Worm (Caenorhabditis elegans) whole organism, midembryonic: ENCODE results near the gene aptf-4.

Source experiments
- T22C8.4 ChIP-seq: fragments of 200-800 bp; sonication (Bioruptor generic); IDR thresholded peaks from 2 replicates; pipeline ENCODE4 v1.3.6; 2022; ENCODE audit warnings: missing genetic modification characterization, missing compliant biosample characterization
- klf-2 ChIP-seq: fragments of 200-800 bp; sonication (Bioruptor generic); conservative IDR thresholded peaks from 2 replicates; pipeline ENCODE4 v1.3.6; 2022; ENCODE audit warnings: missing genetic modification reagents, missing genetic modification characterization, missing compliant biosample characterization
- med-1 ChIP-seq: sonication (generic microtip); optimal IDR thresholded peaks from 2 replicates; lab custom pipeline; 2017; ENCODE audit warnings: missing genetic modification characterization, mild to moderate bottlenecking, missing compliant biosample characterization, antibody characterized with exemption, missing genetic modification reagents; ENCODE audit not compliant: insufficient read depth
- ref-1 ChIP-seq: fragments of 200-800 bp; sonication (Bioruptor generic); conservative IDR thresholded peaks from 2 replicates; pipeline ENCODE4 v1.3.6; 2022; ENCODE audit warnings: missing genetic modification reagents, missing genetic modification characterization, missing compliant biosample characterization
- tab-1 ChIP-seq: fragments of 200-800 bp; sonication (Bioruptor generic); IDR thresholded peaks from 2 replicates; pipeline ENCODE4 v1.3.6; 2022; ENCODE audit warnings: missing genetic modification characterization, missing compliant biosample characterization
- ztf-23 ChIP-seq: fragments of 200-800 bp; sonication (Bioruptor generic); IDR thresholded peaks from 2 replicates; pipeline ENCODE4 v1.3.6; 2022; ENCODE audit warnings: missing genetic modification reagents, missing genetic modification characterization, missing compliant biosample characterization

DNA sequence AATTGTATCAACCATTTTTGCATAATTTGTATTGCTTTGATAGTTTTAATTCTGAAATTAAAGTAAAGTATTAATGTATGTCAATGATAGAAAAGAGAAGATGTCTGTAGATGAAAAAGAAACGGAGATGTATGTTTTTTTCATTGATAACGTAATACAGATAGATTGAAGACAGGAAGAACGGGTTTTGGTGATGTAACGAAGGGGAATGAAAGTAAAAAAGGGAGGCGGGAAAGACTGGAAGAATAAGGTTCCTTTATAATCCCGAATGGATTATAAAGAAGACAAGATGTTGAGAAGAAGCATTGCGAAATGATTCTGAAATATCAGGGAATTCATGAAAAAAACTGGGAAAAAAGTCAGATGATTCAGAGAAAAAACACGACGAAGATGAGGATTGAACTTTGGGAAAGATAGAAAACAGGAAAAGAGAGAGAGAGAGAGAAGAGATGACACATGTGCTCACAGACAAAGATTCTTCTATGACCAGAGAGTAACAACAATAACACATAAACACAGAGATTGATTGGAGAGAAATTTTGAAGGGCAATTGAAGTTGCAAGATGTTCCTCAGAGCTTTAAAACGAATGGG lies 5.7 kb upstream of the aptf-4 start, which contains the start of gene F54C9.11:
- no peak for TF ChIP-seq ztf-23 (GFP tag; lab: Robert Waterston, UW)
- no peak for TF ChIP-seq tab-1 (GFP tag; lab: Robert Waterston, UW)
- TF ChIP-seq klf-2 (GFP tag; lab: Robert Waterston, UW): no peak
- TF ChIP-seq med-1 (GFP tag; lab: Kevin White, UChicago): no peak
- no peak for TF ChIP-seq T22C8.4 (GFP tag; lab: Robert Waterston, UW)
- TF ChIP-seq ref-1 (GFP tag; lab: Robert Waterston, UW): no peak
